Worm (Caenorhabditis elegans): ENCODE results near the gene srbc-21.

ce11 chrV:2155232-2155631, at the start of gene srbc-21:
- no peak for TF ChIP-seq med-1 (GFP tag; optimal IDR thresholded peaks at IDR 0.05; ENCODE audit: insufficient read depth)
- TF ChIP-seq T22C8.4 (GFP tag; IDR thresholded peaks at IDR 0.05): no peak
- TF ChIP-seq tab-1 (GFP tag; IDR thresholded peaks at IDR 0.05): no peak
- no peak for TF ChIP-seq ref-1 (GFP tag; conservative IDR thresholded peaks at IDR 0.05)
- TF ChIP-seq klf-2 (GFP tag; conservative IDR thresholded peaks at IDR 0.05): no peak
- no peak for TF ChIP-seq cog-1 (tag; optimal IDR thresholded peaks at IDR 0.05)
- TF ChIP-seq flt-1 (GFP tag; IDR thresholded peaks at IDR 0.05): no peak
- no peak for TF ChIP-seq ztf-29 (GFP tag; IDR thresholded peaks at IDR 0.05)
- TF ChIP-seq ztf-23 (GFP tag; IDR thresholded peaks at IDR 0.05): no peak

Data from whole organism, midembryonic.